Fruit fly (Drosophila melanogaster) whole organism, embryonic: ENCODE results near the gene CG11902.

Experiments
- Abd-B ChIP-seq: fragments of 200-800 bp; sonication (Bioruptor generic); optimal IDR thresholded peaks from 2 replicates; lab custom pipeline; 2018; ENCODE audit warnings: missing biosample characterization, mild to moderate bottlenecking, missing genetic modification characterization, moderate library complexity
- B-H2 ChIP-seq: fragments of 200-800 bp; sonication (Bioruptor generic); optimal IDR thresholded peaks from 2 replicates; lab custom pipeline; 2018; ENCODE audit warnings: missing biosample characterization, mild to moderate bottlenecking, missing genetic modification characterization
- CG13296 ChIP-seq: fragments of 200-800 bp; sonication (Bioruptor generic); optimal IDR thresholded peaks from 3 replicates; lab custom pipeline; 2018; ENCODE audit warnings: missing biosample characterization, mild to moderate bottlenecking, missing genetic modification characterization
- CG13424 ChIP-seq: fragments of 200-800 bp; sonication (Bioruptor generic); optimal IDR thresholded peaks from 2 replicates; lab custom pipeline; 2019; ENCODE audit warnings: missing biosample characterization, mild to moderate bottlenecking, missing genetic modification characterization, moderate library complexity
- CG13775 ChIP-seq: fragments of 200-800 bp; sonication (Bioruptor generic); optimal IDR thresholded peaks from 3 replicates; lab custom pipeline; 2017; ENCODE audit warnings: missing biosample characterization, mild to moderate bottlenecking, missing genetic modification characterization
- CG14050 ChIP-seq: fragments of 200-800 bp; sonication (Bioruptor generic); IDR thresholded peaks from 3 replicates; pipeline ENCODE4 v1.3.6; 2022; ENCODE audit warnings: missing biosample characterization, missing genetic modification characterization
- CG15514 ChIP-seq: fragments of 200-800 bp; sonication (Bioruptor generic); optimal IDR thresholded peaks from 3 replicates; lab custom pipeline; 2017; ENCODE audit warnings: missing biosample characterization, missing genetic modification characterization, mild to moderate bottlenecking, moderate library complexity, missing genetic modification reagents
- CG18599 ChIP-seq: fragments of 200-800 bp; sonication (Bioruptor generic); optimal IDR thresholded peaks from 3 replicates; lab custom pipeline; 2017; ENCODE audit warnings: missing biosample characterization, missing genetic modification characterization, mild to moderate bottlenecking, moderate library complexity, missing genetic modification reagents
- CG2129 ChIP-seq: fragments of 200-800 bp; sonication (Bioruptor generic); IDR thresholded peaks from 2 replicates; pipeline ENCODE4 v1.3.6; 2022; ENCODE audit warnings: missing biosample characterization, missing genetic modification characterization; ENCODE audit not compliant: partially characterized antibody
- CG2712 ChIP-seq: fragments of 200-800 bp; optimal IDR thresholded peaks from 3 replicates; lab custom pipeline; 2019; ENCODE audit warnings: missing biosample characterization, mild to moderate bottlenecking, missing genetic modification characterization, moderate library complexity
- CG43689 ChIP-seq: fragments of 200-800 bp; sonication (Bioruptor generic); IDR thresholded peaks from 2 replicates; pipeline ENCODE4 v1.3.6; 2022; ENCODE audit warnings: missing biosample characterization, missing genetic modification characterization
- CG4707 ChIP-seq: fragments of 200-800 bp; sonication (Bioruptor generic); optimal IDR thresholded peaks from 2 replicates; lab custom pipeline; 2018; ENCODE audit warnings: missing biosample characterization, mild to moderate bottlenecking, missing genetic modification characterization, moderate library complexity
- CG5245 ChIP-seq: fragments of 200-800 bp; sonication (Bioruptor generic); optimal IDR thresholded peaks from 3 replicates; lab custom pipeline; 2016; ENCODE audit warnings: missing biosample characterization, missing genetic modification characterization
- CG7271 ChIP-seq: fragments of 200-800 bp; sonication (Bioruptor generic); optimal IDR thresholded peaks from 2 replicates; lab custom pipeline; 2018; ENCODE audit warnings: missing biosample characterization, mild to moderate bottlenecking, missing genetic modification characterization, moderate library complexity
- CG7839 ChIP-seq: fragments of 200-800 bp; sonication (Bioruptor generic); optimal IDR thresholded peaks from 3 replicates; lab custom pipeline; 2018; ENCODE audit warnings: missing biosample characterization, mild to moderate bottlenecking, missing genetic modification characterization, moderate library complexity
- CG8478 ChIP-seq: fragments of >200 bp; optimal IDR thresholded peaks from 2 replicates; lab custom pipeline; 2018
- CG9215 ChIP-seq: fragments of 200-800 bp; sonication (Bioruptor generic); IDR thresholded peaks from 2 replicates; pipeline ENCODE4 v1.3.6; 2022; ENCODE audit warnings: missing biosample characterization, missing genetic modification characterization
- CG9437 ChIP-seq: fragments of 200-800 bp; sonication (Bioruptor generic); optimal IDR thresholded peaks from 2 replicates; lab custom pipeline; 2018; ENCODE audit warnings: missing biosample characterization, mild to moderate bottlenecking, missing genetic modification characterization
- CTCF ChIP-seq: fragments of 200-800 bp; sonication (Bioruptor generic); optimal IDR thresholded peaks from 2 replicates; lab custom pipeline; 2017; ENCODE audit warnings: missing biosample characterization, mild to moderate bottlenecking, missing genetic modification characterization, moderate library complexity
- Dip2 ChIP-seq: fragments of 200-800 bp; sonication (Bioruptor generic); IDR thresholded peaks from 2 replicates; pipeline ENCODE4 v1.3.6; 2022; ENCODE audit warnings: missing biosample characterization, missing genetic modification characterization
- Ets97D ChIP-seq: fragments of 200-800 bp; sonication (Bioruptor generic); optimal IDR thresholded peaks from 3 replicates; lab custom pipeline; 2016; ENCODE audit warnings: missing biosample characterization, missing genetic modification characterization
- H15 ChIP-seq: fragments of 200-800 bp; sonication (Bioruptor generic); IDR thresholded peaks from 3 replicates; pipeline ENCODE4 v1.3.6; 2022; ENCODE audit warnings: missing biosample characterization, missing genetic modification characterization
- HLH4C ChIP-seq: fragments of 200-800 bp; sonication (Bioruptor generic); IDR thresholded peaks from 3 replicates; pipeline ENCODE4 v1.3.6; 2022; ENCODE audit warnings: missing biosample characterization, missing genetic modification characterization; ENCODE audit not compliant: partially characterized antibody
- HmgZ ChIP-seq: fragments of 200-800 bp; sonication (Bioruptor generic); optimal IDR thresholded peaks from 2 replicates; lab custom pipeline; 2018; ENCODE audit warnings: missing biosample characterization, mild to moderate bottlenecking, missing genetic modification characterization
- Lpt ChIP-seq: fragments of >200 bp; optimal IDR thresholded peaks from 2 replicates; lab custom pipeline; 2018; ENCODE audit warnings: missing biosample characterization, missing genetic modification characterization
- Pdp1 ChIP-seq, 2 experiments: fragments of 200-800 bp; sonication (Bioruptor generic); optimal IDR thresholded peaks; 3 replicates each; lab custom pipeline; 2016; ENCODE audit warnings: missing biosample characterization in 2 of 2, missing genetic modification characterization in 2 of 2, mild to moderate bottlenecking in 1 of 2, moderate library complexity in 1 of 2
- Six4 ChIP-seq: fragments of 200-800 bp; sonication (Bioruptor generic); optimal IDR thresholded peaks from 2 replicates; lab custom pipeline; 2016; ENCODE audit warnings: missing biosample characterization, missing genetic modification characterization
- Sox102F ChIP-seq: fragments of 200-800 bp; sonication (Bioruptor generic); optimal IDR thresholded peaks from 2 replicates; lab custom pipeline; 2018; ENCODE audit warnings: missing biosample characterization, mild to moderate bottlenecking, missing genetic modification characterization, moderate library complexity
- ato ChIP-seq: fragments of 200-800 bp; sonication (Bioruptor generic); IDR thresholded peaks from 2 replicates; pipeline ENCODE4 v1.3.6; 2022; ENCODE audit warnings: missing biosample characterization, missing genetic modification characterization; ENCODE audit not compliant: partially characterized antibody
- caup ChIP-seq: fragments of 200-800 bp; sonication (Bioruptor generic); optimal IDR thresholded peaks from 3 replicates; lab custom pipeline; 2017; ENCODE audit warnings: missing biosample characterization, mild to moderate bottlenecking, missing genetic modification characterization, moderate library complexity; ENCODE audit not compliant: severe bottlenecking
- ewg ChIP-seq: fragments of 200-800 bp; sonication (Bioruptor generic); optimal IDR thresholded peaks from 3 replicates; lab custom pipeline; 2017; ENCODE audit warnings: mild to moderate bottlenecking, missing biosample characterization, missing genetic modification reagents, missing genetic modification characterization
- fd96Cb ChIP-seq: fragments of 200-800 bp; sonication (Bioruptor generic); optimal IDR thresholded peaks from 2 replicates; lab custom pipeline; 2018; ENCODE audit warnings: missing biosample characterization, mild to moderate bottlenecking, missing genetic modification characterization, moderate library complexity
- gem ChIP-seq: fragments of 200-800 bp; sonication (Bioruptor generic); optimal IDR thresholded peaks from 2 replicates; lab custom pipeline; 2019; ENCODE audit warnings: missing biosample characterization, mild to moderate bottlenecking, missing genetic modification characterization, moderate library complexity
- jigr1 ChIP-seq: fragments of 200-800 bp; sonication (Bioruptor generic); IDR thresholded peaks from 3 replicates; pipeline ENCODE4 v1.3.6; 2022; ENCODE audit warnings: missing biosample characterization, missing genetic modification characterization
- kay ChIP-seq: fragments of 200-800 bp; sonication (Bioruptor generic); optimal IDR thresholded peaks from 2 replicates; lab custom pipeline; 2016; ENCODE audit warnings: missing biosample characterization, missing genetic modification characterization
- lab ChIP-seq: fragments of 200-800 bp; sonication (Bioruptor generic); optimal IDR thresholded peaks from 3 replicates; lab custom pipeline; 2017; ENCODE audit warnings: missing biosample characterization, missing genetic modification characterization, mild to moderate bottlenecking, moderate library complexity, missing genetic modification reagents
- mirr ChIP-seq: fragments of 200-800 bp; sonication (Bioruptor generic); optimal IDR thresholded peaks from 3 replicates; lab custom pipeline; 2018; ENCODE audit warnings: missing biosample characterization, mild to moderate bottlenecking, missing genetic modification characterization
- org-1 ChIP-seq: fragments of 200-800 bp; sonication (Bioruptor generic); optimal IDR thresholded peaks from 2 replicates; lab custom pipeline; 2017; ENCODE audit warnings: missing biosample characterization, missing genetic modification characterization
- phol ChIP-seq: fragments of 200-800 bp; sonication (Bioruptor generic); optimal IDR thresholded peaks from 3 replicates; lab custom pipeline; 2018; ENCODE audit warnings: missing biosample characterization, mild to moderate bottlenecking, missing genetic modification characterization, moderate library complexity
- pita ChIP-seq: fragments of 200-800 bp; sonication (Bioruptor generic); optimal IDR thresholded peaks from 2 replicates; lab custom pipeline; 2017; ENCODE audit warnings: missing biosample characterization, mild to moderate bottlenecking, missing genetic modification characterization
- repo ChIP-seq: fragments of 200-800 bp; sonication (Bioruptor generic); optimal IDR thresholded peaks from 2 replicates; lab custom pipeline; 2016; ENCODE audit warnings: missing biosample characterization, missing genetic modification characterization
- rib ChIP-seq: fragments of 200-800 bp; sonication (Bioruptor generic); IDR thresholded peaks from 2 replicates; pipeline ENCODE4 v1.3.6; 2022; ENCODE audit warnings: missing biosample characterization, missing genetic modification characterization
- sd ChIP-seq: fragments of 200-800 bp; sonication (Bioruptor generic); optimal IDR thresholded peaks from 3 replicates; lab custom pipeline; 2018; ENCODE audit warnings: missing biosample characterization, mild to moderate bottlenecking, missing genetic modification characterization, moderate library complexity
- sqz ChIP-seq: fragments of 200-800 bp; sonication (Bioruptor generic); optimal IDR thresholded peaks from 3 replicates; lab custom pipeline; 2018; ENCODE audit warnings: missing biosample characterization, mild to moderate bottlenecking, missing genetic modification characterization
- tio ChIP-seq: fragments of 200-800 bp; sonication (Bioruptor generic); optimal IDR thresholded peaks from 2 replicates; lab custom pipeline; 2017; ENCODE audit warnings: missing biosample characterization, missing genetic modification characterization, inconsistent platforms
- ttk ChIP-seq: fragments of 200-800 bp; sonication (Bioruptor generic); IDR thresholded peaks from 2 replicates; pipeline ENCODE4 v2.1.2; 2022; ENCODE audit warnings: missing biosample characterization, missing genetic modification characterization
- tx ChIP-seq: fragments of 200-800 bp; sonication (Bioruptor generic); optimal IDR thresholded peaks from 2 replicates; lab custom pipeline; 2016; ENCODE audit warnings: missing biosample characterization, missing genetic modification characterization
- unc-4 ChIP-seq: fragments of 200-800 bp; sonication (Bioruptor generic); IDR thresholded peaks from 2 replicates; pipeline ENCODE4 v1.3.6; 2022; ENCODE audit warnings: missing biosample characterization, missing genetic modification characterization; ENCODE audit not compliant: partially characterized antibody
- zfh1 ChIP-seq: fragments of 200-800 bp; sonication (Bioruptor generic); IDR thresholded peaks from 3 replicates; pipeline ENCODE4 v1.3.6; 2022; ENCODE audit warnings: missing biosample characterization, missing genetic modification characterization

The CG11902 gene

DNA sequence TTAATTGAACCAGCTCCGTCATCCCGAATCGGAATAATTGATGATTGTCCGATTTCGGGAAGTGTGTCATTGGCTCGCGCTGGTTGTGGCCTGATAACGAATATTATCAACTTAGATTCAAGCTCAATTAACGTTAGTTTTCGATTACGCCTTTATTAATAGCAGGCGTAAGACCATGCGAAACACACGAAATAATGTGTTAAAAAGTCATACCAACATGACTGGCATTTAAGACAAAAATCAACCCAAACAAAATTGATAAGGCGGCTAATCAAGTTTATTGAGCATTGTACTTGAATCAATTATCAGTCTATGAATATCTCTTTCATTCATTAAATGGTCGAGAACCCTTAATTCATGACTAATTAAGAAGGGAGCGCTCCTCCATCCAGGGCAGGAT, 25.9 kb upstream of the CG11902 start (continued):
- TF ChIP-seq CG9215 (GFP tag; lab: Robert Waterston, UW) (no peak), CG13775 (GFP tag; lab: Kevin White, UChicago) (no peak), CG43689 (no peak), tio (GFP tag; lab: Kevin White, UChicago) (no peak), ewg (GFP tag; lab: Kevin White, UChicago) (no peak), Sox102F (GFP tag; lab: Kevin White, UChicago) (no peak), Six4 (GFP tag; lab: Kevin White, UChicago) (no peak), CG13424 (tag; lab: Kevin White, UChicago) (no peak), CG4707 (GFP tag; lab: Kevin White, UChicago) (no peak), HLH4C (GFP tag; lab: Robert Waterston, UW) (no peak), unc-4 (GFP tag; lab: Robert Waterston, UW) (no peak)

- TF ChIP-seq zfh1 (GFP tag; lab: Robert Waterston, UW) (no peak), pita (GFP tag; lab: Kevin White, UChicago) (no peak), org-1 (no peak), phol (no peak), CG2712 (no peak), H15 (GFP tag; lab: Robert Waterston, UW) (no peak), Abd-B (GFP tag; lab: Kevin White, UChicago) (no peak), ttk (GFP tag; lab: Robert Waterston, UW) (no peak)
These were observed 24.2 kb upstream of the CG11902 start, which contains the start of gene CG31099 for dm6 chr3R:25310843-25311242. TSS of gene CG31099 (minus strand) at chr3R:25310943.

DNA sequence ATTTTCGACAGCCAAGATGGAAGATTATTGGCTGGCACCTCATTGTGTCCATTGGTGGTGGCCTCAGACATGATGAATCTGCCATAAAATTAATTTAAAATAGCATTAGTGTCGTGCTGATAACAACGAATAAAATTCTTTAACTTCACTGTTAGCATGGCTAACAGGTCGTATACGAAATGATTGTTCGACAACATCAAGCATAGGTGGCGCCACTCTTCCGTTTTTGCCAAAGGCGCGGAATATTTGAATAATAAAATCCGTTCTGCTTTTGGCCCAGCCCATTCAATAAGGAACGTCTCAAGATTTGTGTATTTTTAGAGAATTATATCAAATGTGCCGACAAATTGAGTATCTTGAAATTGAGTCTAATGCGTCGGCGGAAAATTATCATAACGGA, 22.5 kb upstream of the CG11902 start:
- no peak for TF ChIP-seq ato (GFP tag; lab: Robert Waterston, UW)
- no peak for TF ChIP-seq rib (GFP tag; lab: Robert Waterston, UW)
- TF ChIP-seq lab: peak; percentile 26
- peak; percentile 26 for TF ChIP-seq caup (GFP tag; lab: Kevin White, UChicago)
- peak; percentile 89 for TF ChIP-seq CTCF
- peak; percentile 22 for TF ChIP-seq Ets97D (GFP tag; lab: Kevin White, UChicago)
- TF ChIP-seq repo (GFP tag; lab: Kevin White, UChicago): no peak
- peak; percentile 1 for TF ChIP-seq CG9437 (GFP tag; lab: Kevin White, UChicago)
- TF ChIP-seq mirr: peak; percentile 49
- no peak for TF ChIP-seq sqz (GFP tag; lab: Kevin White, UChicago)
- TF ChIP-seq fd96Cb (tag; lab: Kevin White, UChicago): no peak
- no peak for TF ChIP-seq sd (tag; lab: Kevin White, UChicago)
- TF ChIP-seq CG7839 (tag; lab: Kevin White, UChicago): peak; percentile 11
- no peak for TF ChIP-seq gem
- no peak for TF ChIP-seq CG5245 (GFP tag; lab: Kevin White, UChicago)
- TF ChIP-seq Pdp1 (GFP tag; optimal IDR thresholded peaks at IDR 0.05; lab: Kevin White, UChicago): no peak
- TF ChIP-seq CG18599 (GFP tag; lab: Kevin White, UChicago): no peak
- TF ChIP-seq pita (GFP tag; lab: Kevin White, UChicago): no peak
- peak; percentile 84 for TF ChIP-seq Dip2 (GFP tag; lab: Robert Waterston, UW)
- no peak for TF ChIP-seq CG8478
- no peak for TF ChIP-seq CG2129 (GFP tag; lab: Robert Waterston, UW)
- no peak for TF ChIP-seq tx (GFP tag; lab: Kevin White, UChicago)
- no peak for TF ChIP-seq HmgZ (tag; lab: Kevin White, UChicago)
- peak; percentile 23 for TF ChIP-seq CG13296
- no peak for TF ChIP-seq jigr1 (GFP tag; lab: Robert Waterston, UW)
- TF ChIP-seq Lpt (GFP tag; lab: Kevin White, UChicago): no peak
- TF ChIP-seq kay (GFP tag; lab: Kevin White, UChicago): no peak
- no peak for TF ChIP-seq CG14050
- TF ChIP-seq CG7271 (tag; lab: Kevin White, UChicago): no peak
- peak; percentile 29 for TF ChIP-seq CG15514 (GFP tag; lab: Kevin White, UChicago)
- TF ChIP-seq B-H2 (GFP tag; lab: Kevin White, UChicago): no peak
